Worm (Caenorhabditis elegans): Measurements from ENCODE around the gene C30H6.8.

- TF ChIP-seq snpc-4 (tag; optimal IDR thresholded peaks at IDR 0.05) (no peak), unc-39 (tag; optimal IDR thresholded peaks at IDR 0.05) (no peak), aly-2 (tag; optimal IDR thresholded peaks at IDR 0.05) (no peak), lin-11 (tag; optimal IDR thresholded peaks at IDR 0.05) (no peak), mdl-1 (tag; optimal IDR thresholded peaks at IDR 0.05) (no peak), F13H6.1 (tag; optimal IDR thresholded peaks at IDR 0.05) (no peak), unc-62 (GFP tag; optimal IDR thresholded peaks at IDR 0.05) (no peak)
Measured at ce11 chrIV:17342179-17342578, 40.0 kb upstream of the C30H6.8 start, which contains the start of gene C49C3.9.
